Worm (Caenorhabditis elegans): ENCODE results near the gene C44B9.3.

- TF ChIP-seq him-1 (tag; optimal IDR thresholded peaks at IDR 0.05) (no peak), W03F9.2 (tag; optimal IDR thresholded peaks at IDR 0.05) (no peak), dao-5 (tag; optimal IDR thresholded peaks at IDR 0.05) (no peak)
These were observed 43.6 kb upstream of the C44B9.3 start for ce11 chrIII:10923539-10923938.
